Worm (Caenorhabditis elegans) whole organism, L3 larva: ENCODE measurements around the gene F29A7.4.
A peak's percentile ranks its signal among the peaks of the same experiment; 100 is the strongest.

Experiments
- R02D3.7 ChIP-seq: fragments of 150-350 bp; optimal IDR thresholded peaks from 2 replicates; lab custom pipeline; 2014; ENCODE audit warnings: missing biosample characterization, missing genetic modification characterization
- ZK546.5 ChIP-seq: sonication (generic microtip); optimal IDR thresholded peaks from 2 replicates; lab custom pipeline; 2017; ENCODE audit warnings: missing biosample characterization, missing genetic modification characterization
- aly-2 ChIP-seq: fragments of 150-350 bp; optimal IDR thresholded peaks from 2 replicates; lab custom pipeline; 2014; ENCODE audit warnings: missing biosample characterization, missing genetic modification characterization
- ceh-16 ChIP-seq: sonication (generic microtip); optimal IDR thresholded peaks from 2 replicates; lab custom pipeline; 2017; ENCODE audit warnings: missing biosample characterization, missing genetic modification characterization
- ceh-28 ChIP-seq: fragments of 150-350 bp; optimal IDR thresholded peaks from 2 replicates; lab custom pipeline; 2014; ENCODE audit warnings: missing biosample characterization, missing genetic modification reagents, missing genetic modification characterization
- ceh-82 ChIP-seq: fragments of 150-350 bp; optimal IDR thresholded peaks from 2 replicates; lab custom pipeline; 2014; ENCODE audit warnings: missing biosample characterization, missing genetic modification characterization
- ceh-9 ChIP-seq: sonication (generic microtip); optimal IDR thresholded peaks from 2 replicates; lab custom pipeline; 2018; ENCODE audit warnings: missing biosample characterization, missing genetic modification characterization
- daf-12 ChIP-seq: fragments of 150-350 bp; optimal IDR thresholded peaks from 2 replicates; lab custom pipeline; 2014; ENCODE audit warnings: missing biosample characterization, missing genetic modification reagents, missing genetic modification characterization
- egl-27 ChIP-seq: sonication (generic microtip); optimal IDR thresholded peaks from 4 replicates; lab custom pipeline; 2017; ENCODE audit warnings: missing biosample characterization, missing genetic modification reagents, missing genetic modification characterization
- egl-5 ChIP-seq: fragments of 150-350 bp; optimal IDR thresholded peaks from 2 replicates; lab custom pipeline; 2017; ENCODE audit warnings: missing biosample characterization, missing genetic modification reagents, missing genetic modification characterization, inconsistent platforms
- elt-3 ChIP-seq, 3 experiments: fragments of 150-350 bp in 1 of 3; sonication (generic microtip) in 2 of 3; optimal IDR thresholded peaks; 2 replicates in 2 of 3; 4 replicates in 1 of 3; lab custom pipeline; 2014 to 2017; ENCODE audit warnings: missing biosample characterization in 3 of 3, missing genetic modification characterization in 3 of 3
- eor-1 ChIP-seq, 2 experiments: fragments of 150-350 bp; optimal IDR thresholded peaks; 2 replicates each; lab custom pipeline; 2014 to 2018; ENCODE audit warnings: missing biosample characterization in 2 of 2, missing genetic modification characterization in 2 of 2
- fkh-10 ChIP-seq: sonication (generic microtip); optimal IDR thresholded peaks from 2 replicates; lab custom pipeline; 2017; ENCODE audit warnings: missing biosample characterization, missing genetic modification reagents, missing genetic modification characterization
- fos-1 ChIP-seq: fragments of 150-350 bp; optimal IDR thresholded peaks from 2 replicates; lab custom pipeline; 2014; ENCODE audit warnings: missing biosample characterization, missing genetic modification characterization
- hmg-11 ChIP-seq: sonication (generic microtip); optimal IDR thresholded peaks from 2 replicates; lab custom pipeline; 2016; ENCODE audit warnings: missing genetic modification characterization, missing compliant biosample characterization
- jun-1 ChIP-seq: fragments of 150-350 bp; optimal IDR thresholded peaks from 2 replicates; lab custom pipeline; 2014; ENCODE audit warnings: missing biosample characterization, missing genetic modification reagents, missing genetic modification characterization
- lin-15B ChIP-seq: fragments of 150-350 bp; optimal IDR thresholded peaks from 2 replicates; lab custom pipeline; 2014; ENCODE audit warnings: missing biosample characterization, missing genetic modification characterization
- lin-39 ChIP-seq: fragments of 150-350 bp; optimal IDR thresholded peaks from 2 replicates; lab custom pipeline; 2018; ENCODE audit warnings: missing biosample characterization, missing genetic modification reagents, missing genetic modification characterization
- nfya-1 ChIP-seq: sonication (generic microtip); optimal IDR thresholded peaks from 2 replicates; lab custom pipeline; 2017; ENCODE audit warnings: missing genetic modification characterization, mild to moderate bottlenecking, missing compliant biosample characterization, antibody characterized with exemption, moderate library complexity; ENCODE audit not compliant: insufficient read depth
- nhr-11 ChIP-seq: fragments of 150-350 bp; optimal IDR thresholded peaks from 2 replicates; lab custom pipeline; 2014; ENCODE audit warnings: missing biosample characterization, missing genetic modification characterization
- nhr-12 ChIP-seq: fragments of 150-350 bp; optimal IDR thresholded peaks from 2 replicates; lab custom pipeline; 2014; ENCODE audit warnings: missing biosample characterization, missing genetic modification characterization
- nhr-23 ChIP-seq: fragments of 150-350 bp; optimal IDR thresholded peaks from 2 replicates; lab custom pipeline; 2014; ENCODE audit warnings: missing biosample characterization, missing genetic modification reagents, missing genetic modification characterization
- nhr-237 ChIP-seq: fragments of 150-350 bp; optimal IDR thresholded peaks from 2 replicates; lab custom pipeline; 2014; ENCODE audit warnings: missing biosample characterization, missing genetic modification characterization
- nhr-25 ChIP-seq: sonication (generic microtip); optimal IDR thresholded peaks from 2 replicates; lab custom pipeline; 2017; ENCODE audit warnings: missing biosample characterization, missing genetic modification characterization
- nhr-43 ChIP-seq: sonication (generic microtip); optimal IDR thresholded peaks from 2 replicates; lab custom pipeline; 2016; ENCODE audit warnings: mild to moderate bottlenecking, missing genetic modification characterization, missing compliant biosample characterization; ENCODE audit not compliant: poor library complexity, severe bottlenecking
- nhr-67 ChIP-seq: fragments of 150-350 bp; optimal IDR thresholded peaks from 2 replicates; lab custom pipeline; 2014; ENCODE audit warnings: missing biosample characterization, missing genetic modification characterization
- nhr-76 ChIP-seq: fragments of 150-350 bp; sonication (generic microtip); optimal IDR thresholded peaks from 5 replicates; lab custom pipeline; 2014; ENCODE audit warnings: missing biosample characterization, missing genetic modification characterization
- nhr-77 ChIP-seq: fragments of 150-350 bp; optimal IDR thresholded peaks from 2 replicates; lab custom pipeline; 2014; ENCODE audit warnings: missing biosample characterization, missing genetic modification characterization
- pha-4 ChIP-seq: fragments of 150-350 bp; optimal IDR thresholded peaks from 2 replicates; lab custom pipeline; 2014; ENCODE audit warnings: missing biosample characterization, missing genetic modification reagents, missing genetic modification characterization
- pqm-1 ChIP-seq: fragments of 150-350 bp; optimal IDR thresholded peaks from 2 replicates; lab custom pipeline; 2017; ENCODE audit warnings: missing biosample characterization, missing genetic modification characterization, inconsistent platforms
- sea-2 ChIP-seq: fragments of 150-350 bp; sonication (generic microtip); optimal IDR thresholded peaks from 4 replicates; lab custom pipeline; 2014; ENCODE audit warnings: missing biosample characterization, missing genetic modification reagents, missing genetic modification characterization
- skn-1 ChIP-seq: fragments of 150-350 bp; optimal IDR thresholded peaks from 2 replicates; lab custom pipeline; 2014; ENCODE audit warnings: missing biosample characterization, missing genetic modification characterization
- snpc-4 ChIP-seq: fragments of 150-350 bp; optimal IDR thresholded peaks from 2 replicates; lab custom pipeline; 2014; ENCODE audit warnings: missing biosample characterization, missing genetic modification characterization
- unc-39 ChIP-seq: sonication (generic microtip); optimal IDR thresholded peaks from 4 replicates; lab custom pipeline; 2017; ENCODE audit warnings: missing biosample characterization, missing genetic modification characterization
- zag-1 ChIP-seq: fragments of 150-350 bp; optimal IDR thresholded peaks from 2 replicates; lab custom pipeline; 2014; ENCODE audit warnings: missing biosample characterization, missing genetic modification characterization
- ztf-11 ChIP-seq: fragments of 150-350 bp; optimal IDR thresholded peaks from 2 replicates; lab custom pipeline; 2014; ENCODE audit warnings: missing biosample characterization, missing genetic modification characterization
- ztf-4 ChIP-seq: fragments of 150-350 bp; optimal IDR thresholded peaks from 2 replicates; lab custom pipeline; 2014; ENCODE audit warnings: missing biosample characterization, missing genetic modification characterization

The F29A7.4 gene

ce11 chrII:2721992-2722391 is 27.8 kb upstream of the F29A7.4 start:
- TF ChIP-seq R02D3.7 (tag; lab: Kevin White, UChicago) (no peak), ztf-11 (tag; lab: Kevin White, UChicago) (no peak), egl-5 (tag; lab: Kevin White, UChicago) (no peak), fkh-10 (GFP tag; lab: Kevin White, UChicago) (no peak), zag-1 (tag; lab: Kevin White, UChicago) (no peak)
- TF ChIP-seq, all 47 proteins: peak for 0

- TF ChIP-seq zag-1 (tag; lab: Kevin White, UChicago) (no peak), snpc-4 (tag; lab: Kevin White, UChicago) (no peak), nhr-11 (tag; lab: Kevin White, UChicago) (no peak), unc-39 (no peak), ceh-82 (tag; lab: Kevin White, UChicago) (no peak), aly-2 (tag; lab: Kevin White, UChicago) (no peak), skn-1 (no peak), pqm-1 (tag; lab: Kevin White, UChicago) (no peak), nhr-67 (no peak), ceh-28 (tag; lab: Kevin White, UChicago) (no peak), nhr-23 (tag; lab: Kevin White, UChicago) (no peak)
Measured at ce11 chrII:2725561-2725960, 24.2 kb upstream of the F29A7.4 start, which contains the start of the genes T05A8.11 and nep-2. Gene T05A8.11 (minus strand): TSS chrII:2725661. Gene nep-2 (minus strand): TSS chrII:2725752.

- TF ChIP-seq zag-1 (tag; lab: Kevin White, UChicago), result no peak
- TF ChIP-seq nhr-77 (tag; lab: Kevin White, UChicago), result no peak
- TF ChIP-seq ztf-4, result no peak
- no peak for TF ChIP-seq nfya-1 (tag; lab: Kevin White, UChicago)
- no peak for TF ChIP-seq fos-1 (tag; lab: Kevin White, UChicago)
- no peak for TF ChIP-seq ceh-16 (tag; lab: Kevin White, UChicago)
- no peak for TF ChIP-seq ceh-82 (tag; lab: Kevin White, UChicago)
Measured at ce11 chrII:2726774-2727173, 23.0 kb upstream of the F29A7.4 start.

DNA sequence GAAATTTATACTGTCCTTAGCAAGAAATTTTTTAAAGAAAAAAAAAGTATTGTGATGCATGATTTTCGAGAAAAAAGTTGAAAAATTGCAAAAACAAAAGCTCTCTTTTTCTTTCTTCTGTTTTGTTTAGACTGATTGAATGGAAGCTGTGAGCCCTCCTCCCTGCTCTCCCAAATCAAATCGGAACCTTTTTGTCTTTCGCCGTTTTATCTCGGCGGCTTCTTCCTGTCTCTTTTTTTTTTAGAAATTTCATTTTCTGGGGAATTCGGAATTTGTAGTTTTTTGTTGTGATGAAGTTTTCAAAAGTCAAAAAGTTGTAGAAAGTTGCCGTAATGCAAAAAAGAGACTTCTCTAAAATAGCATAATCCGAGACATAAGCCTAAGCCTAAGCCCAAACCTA is 19.2 kb upstream of the F29A7.4 start:
- no peak for TF ChIP-seq jun-1 (tag; lab: Kevin White, UChicago)
- TF ChIP-seq ceh-9 (tag; lab: Kevin White, UChicago), result no peak
- peak; percentile 61 for TF ChIP-seq fkh-10 (GFP tag; lab: Kevin White, UChicago)
- no peak for TF ChIP-seq ztf-11 (tag; lab: Kevin White, UChicago)
- no peak for TF ChIP-seq elt-3 (tag; optimal IDR thresholded peaks at IDR 0.05; lab: Kevin White, UChicago)
- no peak for TF ChIP-seq ZK546.5 (tag; lab: Kevin White, UChicago)
- TF ChIP-seq, all 47 proteins: peak for 1

DNA sequence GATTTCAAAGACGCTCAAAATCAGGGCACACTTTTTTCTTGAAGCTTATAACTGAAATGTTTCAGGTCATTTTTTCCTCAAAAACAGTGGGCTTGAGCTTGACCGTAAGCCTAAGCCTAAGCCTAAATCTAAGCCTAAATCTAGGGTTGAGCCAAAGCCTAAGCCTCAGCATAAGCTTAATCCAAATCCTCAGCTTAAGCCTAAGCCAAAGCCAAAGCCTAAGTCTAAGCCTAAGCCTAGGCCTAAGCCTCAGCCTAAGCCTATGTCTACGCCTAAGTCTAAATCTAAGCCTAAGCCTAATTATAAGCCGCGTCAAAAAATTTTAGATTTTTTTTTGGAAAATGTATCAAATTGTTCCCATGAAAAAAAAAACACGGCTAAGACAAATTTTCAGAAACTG is 15.5 kb upstream of the F29A7.4 start:
- no peak for TF ChIP-seq pha-4
- TF ChIP-seq nhr-76 (tag; lab: Kevin White, UChicago), result no peak
- TF ChIP-seq zag-1 (tag; lab: Kevin White, UChicago), result no peak
- TF ChIP-seq daf-12, result no peak
- TF ChIP-seq ZK546.5 (tag; lab: Kevin White, UChicago), result no peak
- no peak for TF ChIP-seq nhr-43 (tag; lab: Kevin White, UChicago)
- TF ChIP-seq lin-15B (tag; lab: Kevin White, UChicago), result no peak
- TF ChIP-seq pqm-1 (tag; lab: Kevin White, UChicago), result no peak
- TF ChIP-seq nhr-23 (tag; lab: Kevin White, UChicago), result no peak
- no peak for TF ChIP-seq ceh-28 (tag; lab: Kevin White, UChicago)
- TF ChIP-seq elt-3 (tag; optimal IDR thresholded peaks at IDR 0.05; lab: Kevin White, UChicago), result no peak
- no peak for TF ChIP-seq ztf-11 (tag; lab: Kevin White, UChicago)
- no peak for TF ChIP-seq jun-1 (tag; lab: Kevin White, UChicago)
- no peak for TF ChIP-seq R02D3.7 (tag; lab: Kevin White, UChicago)
- TF ChIP-seq nhr-12, result no peak
- no peak for TF ChIP-seq nhr-237 (tag; lab: Kevin White, UChicago)

ce11 chrII:2734735-2735134 is 15.1 kb upstream of the F29A7.4 start:
- TF ChIP-seq nhr-23 (tag; lab: Kevin White, UChicago) (peak; percentile 20), ceh-16 (tag; lab: Kevin White, UChicago) (no peak), nhr-25 (tag; lab: Kevin White, UChicago) (peak; percentile 32), snpc-4 (tag; lab: Kevin White, UChicago) (peak; percentile 23), eor-1 (tag; optimal IDR thresholded peaks at IDR 0.05; lab: Kevin White, UChicago) (no peak), hmg-11 (tag; lab: Kevin White, UChicago) (peak; percentile 40), egl-27 (tag; lab: Kevin White, UChicago) (no peak), pqm-1 (tag; lab: Kevin White, UChicago) (no peak), lin-39 (tag; lab: Kevin White, UChicago) (peak; percentile 61), ceh-9 (tag; lab: Kevin White, UChicago) (no peak), jun-1 (tag; lab: Kevin White, UChicago) (peak; percentile 17), ceh-28 (tag; lab: Kevin White, UChicago) (no peak), nhr-237 (tag; lab: Kevin White, UChicago) (no peak), nfya-1 (tag; lab: Kevin White, UChicago) (peak; percentile 79), elt-3 (tag; optimal IDR thresholded peaks at IDR 0.05; lab: Kevin White, UChicago) (no peak), ceh-82 (tag; lab: Kevin White, UChicago) (no peak), sea-2 (no peak)
